Fruit fly (Drosophila melanogaster): ENCODE results near the gene CG33191.

Gene CG33191

DNA sequence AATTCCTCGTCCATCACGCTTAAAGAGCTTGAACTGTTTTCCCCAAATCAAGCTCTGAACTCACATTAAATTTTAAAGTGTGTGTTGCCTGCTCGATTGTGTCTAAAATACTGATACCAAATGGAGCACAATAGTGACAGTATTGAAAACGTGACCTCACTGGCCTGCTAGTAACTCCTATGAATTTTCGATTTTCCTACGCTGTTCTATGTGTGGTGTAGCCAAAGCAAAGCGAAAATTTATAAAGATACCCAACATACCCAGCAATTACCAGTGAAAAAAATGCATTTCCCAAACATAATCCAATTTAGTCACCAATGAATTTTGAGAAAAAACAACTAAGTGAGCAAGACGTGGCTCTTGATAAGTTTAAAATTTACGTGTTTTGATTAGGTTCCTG is at the start of gene CG33191:
Gene CG33191, minus strand, starts transcription at position 101 of the 400 bp plus-strand sequence.
- TF ChIP-seq pan (optimal IDR thresholded peaks at IDR 0.05) (no peak), Abd-B (GFP tag; optimal IDR thresholded peaks at IDR 0.05) (no peak), N (GFP tag; optimal IDR thresholded peaks at IDR 0.05) (no peak), tai (GFP tag; optimal IDR thresholded peaks at IDR 0.05) (no peak), GATAd (GFP tag; optimal IDR thresholded peaks at IDR 0.05) (no peak), Hr83 (GFP tag; optimal IDR thresholded peaks at IDR 0.05; ENCODE audit: poor library complexity, severe bottlenecking) (no peak), h (GFP tag; optimal IDR thresholded peaks at IDR 0.05) (no peak)

- no peak for TF ChIP-seq foxo (GFP tag; optimal IDR thresholded peaks at IDR 0.05)
- no peak for TF ChIP-seq fru (GFP tag; optimal IDR thresholded peaks at IDR 0.05)
- TF ChIP-seq Rel (GFP tag; optimal IDR thresholded peaks at IDR 0.05) = peak; percentile 3
- no peak for TF ChIP-seq Rel (tag; optimal IDR thresholded peaks at IDR 0.05)
- TF ChIP-seq psq (GFP tag; optimal IDR thresholded peaks at IDR 0.05) = no peak
- TF ChIP-seq sage (GFP tag; optimal IDR thresholded peaks at IDR 0.05) = peak; percentile 38
- peak; percentile 9 for TF ChIP-seq Myc (optimal IDR thresholded peaks at IDR 0.05)
Measured at dm6 chr3R:8823761-8824499, 44.2 kb upstream of the CG33191 start, which contains the start of the genes IscU and CG8379. TSS of gene IscU (minus strand) at chr3R:8824177. TSS of gene CG8379 (plus strand) at chr3R:8824411.

dm6 chr3R:8822919-8823318 is 43.2 kb upstream of the CG33191 start:
- TF ChIP-seq ey (GFP tag; optimal IDR thresholded peaks at IDR 0.05) (no peak), brk (GFP tag; optimal IDR thresholded peaks at IDR 0.05) (no peak)

DNA sequence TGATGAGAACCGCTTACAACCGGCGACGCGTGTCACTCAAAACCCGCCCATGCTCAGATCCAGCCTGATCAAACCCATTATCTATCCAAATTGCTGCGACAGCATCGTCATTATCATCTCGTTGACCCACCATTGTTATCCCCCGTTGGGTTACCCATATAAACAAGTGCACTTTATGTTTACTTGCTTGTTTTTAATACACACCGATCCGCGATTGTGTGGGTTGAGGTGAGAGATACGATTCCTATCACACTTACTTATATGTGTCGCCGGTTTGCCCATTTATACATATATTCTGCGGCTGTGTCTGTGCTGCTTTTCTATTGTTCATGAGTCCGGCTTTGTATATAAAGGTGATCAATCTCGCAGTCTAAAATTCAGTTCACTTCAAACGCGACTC is 41.9 kb upstream of the CG33191 start, which contains the start of gene CG8369:
Gene CG8369, plus strand, starts transcription at position 386 of the 400 bp plus-strand sequence.
- TF ChIP-seq dmrt93B (GFP tag; optimal IDR thresholded peaks at IDR 0.05) (no peak), dsf (GFP tag; optimal IDR thresholded peaks at IDR 0.05; ENCODE audit: borderline replicate concordance) (no peak), jim (GFP tag; optimal IDR thresholded peaks at IDR 0.05) (no peak), sage (GFP tag; optimal IDR thresholded peaks at IDR 0.05) (no peak), Rel (GFP tag; optimal IDR thresholded peaks at IDR 0.05) (no peak), Rel (tag; optimal IDR thresholded peaks at IDR 0.05) (peak; percentile 94), Jra (GFP tag; optimal IDR thresholded peaks at IDR 0.05) (no peak), rgr (GFP tag; optimal IDR thresholded peaks at IDR 0.05) (no peak)

DNA sequence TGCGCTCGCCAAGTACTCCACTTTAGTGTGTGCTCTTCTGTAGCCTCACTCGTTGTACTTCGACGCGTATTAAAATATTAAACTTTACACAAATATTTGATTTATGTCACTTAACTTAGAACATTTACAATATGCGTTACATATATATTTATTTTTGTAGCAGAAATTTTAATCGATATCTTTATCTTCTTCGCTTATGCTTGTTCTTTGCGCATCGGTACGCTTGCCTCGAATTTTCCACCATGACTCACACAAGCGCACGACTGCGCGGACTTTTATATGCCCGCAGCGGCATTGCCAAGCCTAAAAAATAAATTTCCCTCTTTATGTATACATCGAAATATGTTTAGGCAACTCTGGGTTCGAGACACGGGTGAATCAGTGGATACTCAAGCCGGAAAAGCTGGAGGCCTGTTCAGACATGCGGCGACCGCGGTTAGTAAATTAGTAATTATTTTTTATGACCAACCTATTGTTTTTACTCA is 40.7 kb upstream of the CG33191 start, which contains the start of gene aqz:
Gene aqz, minus strand, starts transcription at position 255 of the 485 bp plus-strand sequence.
- TF ChIP-seq Mio (GFP tag; optimal IDR thresholded peaks at IDR 0.05) (no peak), dl (GFP tag; optimal IDR thresholded peaks at IDR 0.05; ENCODE audit: insufficient read depth in 1 of 2, partially characterized antibody in 2 of 2) (no peak), tai (GFP tag; optimal IDR thresholded peaks at IDR 0.05) (peak; percentile 50), psq (GFP tag; optimal IDR thresholded peaks at IDR 0.05) (peak; percentile 24), N (GFP tag; optimal IDR thresholded peaks at IDR 0.05) (no peak), OdsH (GFP tag; optimal IDR thresholded peaks at IDR 0.05) (no peak), sage (GFP tag; optimal IDR thresholded peaks at IDR 0.05) (peak; percentile 16), lola (GFP tag; optimal IDR thresholded peaks at IDR 0.05) (no peak), sv (GFP tag; optimal IDR thresholded peaks at IDR 0.05) (peak; percentile 46), Dif (GFP tag; optimal IDR thresholded peaks at IDR 0.05; ENCODE audit: partially characterized antibody) (peak; percentile 54), foxo (GFP tag; optimal IDR thresholded peaks at IDR 0.05) (peak in 1 of 2 experiments; percentile 51), GATAd (GFP tag; optimal IDR thresholded peaks at IDR 0.05) (no peak), jim (GFP tag; optimal IDR thresholded peaks at IDR 0.05) (peak; percentile 5), Hr83 (GFP tag; optimal IDR thresholded peaks at IDR 0.05; ENCODE audit: poor library complexity, severe bottlenecking) (peak; percentile 90), CG9705 (GFP tag; optimal IDR thresholded peaks at IDR 0.05) (peak; percentile 48), woc (GFP tag; optimal IDR thresholded peaks at IDR 0.05) (peak; percentile 4), br (GFP tag; optimal IDR thresholded peaks at IDR 0.05) (peak; percentile 45), CrebA (GFP tag; optimal IDR thresholded peaks at IDR 0.05; ENCODE audit: borderline replicate concordance) (no peak), fru (GFP tag; optimal IDR thresholded peaks at IDR 0.05) (peak; percentile 56), usp (GFP tag; optimal IDR thresholded peaks at IDR 0.05) (no peak), Vsx2 (GFP tag; optimal IDR thresholded peaks at IDR 0.05; ENCODE audit: partially characterized antibody) (no peak), h (GFP tag; optimal IDR thresholded peaks at IDR 0.05) (peak; percentile 79), Sp1 (GFP tag; optimal IDR thresholded peaks at IDR 0.05) (peak; percentile 65), pan (optimal IDR thresholded peaks at IDR 0.05) (no peak), Myc (optimal IDR thresholded peaks at IDR 0.05) (peak; percentile 57), Rel (GFP tag; optimal IDR thresholded peaks at IDR 0.05) (no peak), Rel (tag; optimal IDR thresholded peaks at IDR 0.05) (peak; percentile 74), rgr (GFP tag; optimal IDR thresholded peaks at IDR 0.05) (peak; percentile 56), HLH106 (tag; optimal IDR thresholded peaks at IDR 0.05) (peak; percentile 55), dmrt93B (GFP tag; optimal IDR thresholded peaks at IDR 0.05) (no peak), brk (GFP tag; optimal IDR thresholded peaks at IDR 0.05) (peak; percentile 8), CG32264 (GFP tag; optimal IDR thresholded peaks at IDR 0.05) (no peak), ey (GFP tag; optimal IDR thresholded peaks at IDR 0.05) (peak; percentile 33), Jra (GFP tag; optimal IDR thresholded peaks at IDR 0.05) (peak; percentile 97), Hr78 (GFP tag; optimal IDR thresholded peaks at IDR 0.05) (no peak), Dfd (GFP tag; optimal IDR thresholded peaks at IDR 0.05) (no peak)

Measured in whole organism, wandering third instar larva.